Worm (Caenorhabditis elegans) whole organism, mixed stage, embryonic: ENCODE measurements around the gene K09H11.6.

Experiments
- ces-1 ChIP-seq: fragments of 150-350 bp; optimal IDR thresholded peaks from 2 replicates; lab custom pipeline; 2014; ENCODE audit warnings: missing biosample characterization, missing genetic modification reagents, missing genetic modification characterization
- drap-1 ChIP-seq: fragments of 200-800 bp; sonication (Bioruptor generic); optimal IDR thresholded peaks from 3 replicates; lab custom pipeline; 2018; ENCODE audit warnings: mild to moderate bottlenecking, missing genetic modification characterization, missing compliant biosample characterization
- elt-3 ChIP-seq: fragments of 150-350 bp; optimal IDR thresholded peaks from 2 replicates; lab custom pipeline; 2014; ENCODE audit warnings: missing biosample characterization, missing genetic modification characterization
- flh-1 ChIP-seq: fragments of 200-800 bp; sonication (Bioruptor generic); optimal IDR thresholded peaks from 2 replicates; lab custom pipeline; 2018; ENCODE audit warnings: mild to moderate bottlenecking, missing genetic modification characterization, moderate library complexity, missing compliant biosample characterization
- lin-13 ChIP-seq: fragments of 150-350 bp; optimal IDR thresholded peaks from 2 replicates; lab custom pipeline; 2014; ENCODE audit warnings: missing biosample characterization, missing genetic modification characterization
- lsy-2 ChIP-seq: fragments of 150-350 bp; optimal IDR thresholded peaks from 2 replicates; lab custom pipeline; 2014; ENCODE audit warnings: missing biosample characterization, missing genetic modification characterization
- nhr-12 ChIP-seq: fragments of 150-350 bp; optimal IDR thresholded peaks from 2 replicates; lab custom pipeline; 2014; ENCODE audit warnings: missing biosample characterization, missing genetic modification characterization
- nhr-237 ChIP-seq: fragments of 150-350 bp; optimal IDR thresholded peaks from 2 replicates; lab custom pipeline; 2014; ENCODE audit warnings: missing biosample characterization, missing genetic modification characterization
- pha-4 ChIP-seq: fragments of 150-350 bp; optimal IDR thresholded peaks from 2 replicates; lab custom pipeline; 2018; ENCODE audit warnings: missing biosample characterization, missing genetic modification reagents, missing genetic modification characterization
- snpc-4 ChIP-seq: fragments of 150-350 bp; optimal IDR thresholded peaks from 2 replicates; lab custom pipeline; 2014; ENCODE audit warnings: missing biosample characterization, missing genetic modification characterization
- unc-39 ChIP-seq: fragments of 150-350 bp; optimal IDR thresholded peaks from 2 replicates; lab custom pipeline; 2014; ENCODE audit warnings: missing biosample characterization, missing genetic modification characterization
- unc-62 ChIP-seq: fragments of 150-350 bp; optimal IDR thresholded peaks from 2 replicates; lab custom pipeline; 2014; ENCODE audit warnings: missing biosample characterization, missing genetic modification reagents, missing genetic modification characterization
- ztf-11 ChIP-seq: fragments of 150-350 bp; optimal IDR thresholded peaks from 2 replicates; lab custom pipeline; 2014; ENCODE audit warnings: missing biosample characterization, missing genetic modification characterization

- no peak for TF ChIP-seq unc-39
- no peak for TF ChIP-seq lin-13 (tag; lab: Kevin White, UChicago)
- no peak for TF ChIP-seq drap-1 (GFP tag; lab: Kevin White, UChicago)
- TF ChIP-seq ztf-11: no peak
- TF ChIP-seq unc-62 (GFP tag; lab: Kevin White, UChicago): no peak
- TF ChIP-seq nhr-237 (tag; lab: Kevin White, UChicago): no peak
- TF ChIP-seq elt-3 (tag; lab: Kevin White, UChicago): no peak
- no peak for TF ChIP-seq snpc-4
- TF ChIP-seq pha-4 (tag; lab: Kevin White, UChicago): no peak
- no peak for TF ChIP-seq lsy-2 (tag; lab: Kevin White, UChicago)
- no peak for TF ChIP-seq flh-1 (GFP tag; lab: Kevin White, UChicago)
- no peak for TF ChIP-seq nhr-12
- TF ChIP-seq ces-1: peak; percentile 60
These were observed 10.3 kb upstream of the K09H11.6 start for ce11 chrV:5746237-5746636.
